Worm (Caenorhabditis elegans) whole organism, L3 larva: ENCODE measurements around the gene srt-22.

Source experiments
- R02D3.7 ChIP-seq: fragments of 150-350 bp; optimal IDR thresholded peaks from 2 replicates; lab custom pipeline; 2014; ENCODE audit warnings: missing biosample characterization, missing genetic modification characterization
- ceh-82 ChIP-seq: fragments of 150-350 bp; optimal IDR thresholded peaks from 2 replicates; lab custom pipeline; 2014; ENCODE audit warnings: missing biosample characterization, missing genetic modification characterization
- ceh-9 ChIP-seq: sonication (generic microtip); optimal IDR thresholded peaks from 2 replicates; lab custom pipeline; 2018; ENCODE audit warnings: missing biosample characterization, missing genetic modification characterization
- elt-1 ChIP-seq: fragments of 150-350 bp; optimal IDR thresholded peaks from 2 replicates; lab custom pipeline; 2014; ENCODE audit warnings: missing biosample characterization, missing genetic modification characterization
- lin-39 ChIP-seq: fragments of 150-350 bp; optimal IDR thresholded peaks from 2 replicates; lab custom pipeline; 2018; ENCODE audit warnings: missing biosample characterization, missing genetic modification reagents, missing genetic modification characterization
- mdl-1 ChIP-seq: fragments of 150-350 bp; optimal IDR thresholded peaks from 2 replicates; lab custom pipeline; 2014; ENCODE audit warnings: missing biosample characterization, missing genetic modification characterization
- nhr-11 ChIP-seq: fragments of 150-350 bp; optimal IDR thresholded peaks from 2 replicates; lab custom pipeline; 2014; ENCODE audit warnings: missing biosample characterization, missing genetic modification characterization
- nhr-23 ChIP-seq: fragments of 150-350 bp; optimal IDR thresholded peaks from 2 replicates; lab custom pipeline; 2014; ENCODE audit warnings: missing biosample characterization, missing genetic modification reagents, missing genetic modification characterization
- nhr-237 ChIP-seq: fragments of 150-350 bp; optimal IDR thresholded peaks from 2 replicates; lab custom pipeline; 2014; ENCODE audit warnings: missing biosample characterization, missing genetic modification characterization
- nhr-25 ChIP-seq: sonication (generic microtip); optimal IDR thresholded peaks from 2 replicates; lab custom pipeline; 2017; ENCODE audit warnings: missing biosample characterization, missing genetic modification characterization
- nhr-28 ChIP-seq: fragments of 150-350 bp; optimal IDR thresholded peaks from 2 replicates; lab custom pipeline; 2014; ENCODE audit warnings: missing biosample characterization, missing genetic modification characterization
- snpc-4 ChIP-seq: fragments of 150-350 bp; optimal IDR thresholded peaks from 2 replicates; lab custom pipeline; 2014; ENCODE audit warnings: missing biosample characterization, missing genetic modification characterization
- unc-62 ChIP-seq: fragments of 150-350 bp; sonication (generic microtip); optimal IDR thresholded peaks from 4 replicates; lab custom pipeline; 2014; ENCODE audit warnings: missing biosample characterization, missing genetic modification reagents, missing genetic modification characterization
- zag-1 ChIP-seq: fragments of 150-350 bp; optimal IDR thresholded peaks from 2 replicates; lab custom pipeline; 2014; ENCODE audit warnings: missing biosample characterization, missing genetic modification characterization

DNA sequence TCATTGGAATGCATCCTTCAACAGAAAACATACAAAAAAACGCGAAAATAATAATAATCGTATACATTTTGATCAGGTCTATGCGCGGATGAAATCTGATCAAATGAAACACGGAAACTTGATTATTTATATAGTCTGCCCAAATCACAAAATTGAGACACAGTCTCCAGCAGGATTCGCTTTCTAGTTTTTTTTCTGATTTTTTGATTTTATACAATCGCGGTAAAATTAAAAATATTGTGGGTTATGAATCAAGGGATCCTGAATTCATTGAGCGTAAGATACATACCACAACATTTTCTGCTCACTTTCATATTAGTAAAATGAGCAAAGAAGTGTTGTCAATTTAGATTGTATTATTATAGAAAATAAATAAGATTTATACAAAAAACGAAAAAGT is 33.3 kb upstream of the srt-22 start, which contains the start of gene clec-230:
- TF ChIP-seq snpc-4 (tag; lab: Kevin White, UChicago): no peak
- TF ChIP-seq mdl-1: no peak
- TF ChIP-seq lin-39 (tag; lab: Kevin White, UChicago): no peak
- TF ChIP-seq zag-1: no peak
- TF ChIP-seq unc-62 (GFP tag; lab: Kevin White, UChicago): no peak
- no peak for TF ChIP-seq nhr-237
- no peak for TF ChIP-seq nhr-11
- TF ChIP-seq nhr-23 (tag; lab: Kevin White, UChicago): no peak
- TF ChIP-seq nhr-28 (tag; lab: Kevin White, UChicago): no peak
- TF ChIP-seq ceh-82 (tag; lab: Kevin White, UChicago): no peak
- TF ChIP-seq nhr-25 (tag; lab: Kevin White, UChicago): no peak
- no peak for TF ChIP-seq R02D3.7 (tag; lab: Kevin White, UChicago)
- TF ChIP-seq ceh-9 (tag; lab: Kevin White, UChicago): no peak
- no peak for TF ChIP-seq elt-1
